Worm (Caenorhabditis elegans): Measurements from ENCODE around the gene str-66.

Gene str-66

ce11 chrV:3094351-3094750, 9.7 kb downstream of the str-66 start, which contains the start of gene cyp-33C9:
Gene cyp-33C9 (minus strand): TSS chrV:3094561.
- TF ChIP-seq elt-2 (tag; optimal IDR thresholded peaks at IDR 0.05) = peak; percentile 20
- peak; percentile 59 for TF ChIP-seq pha-4 (tag; optimal IDR thresholded peaks at IDR 0.05)
- no peak for TF ChIP-seq ceh-9 (tag; optimal IDR thresholded peaks at IDR 0.05)

ce11 chrV:3088768-3089167, 15.3 kb downstream of the str-66 start, which contains the start of gene acs-21:
Gene acs-21 (plus strand): TSS chrV:3089068.
- TF ChIP-seq nhr-77 (tag; optimal IDR thresholded peaks at IDR 0.05) (no peak), ama-1 (optimal IDR thresholded peaks at IDR 0.05) (no peak), egl-27 (tag; optimal IDR thresholded peaks at IDR 0.05) (no peak), ceh-28 (tag; optimal IDR thresholded peaks at IDR 0.05) (no peak), sea-2 (GFP tag; optimal IDR thresholded peaks at IDR 0.05) (no peak), unc-39 (tag; optimal IDR thresholded peaks at IDR 0.05) (no peak), zag-1 (tag; optimal IDR thresholded peaks at IDR 0.05) (no peak), unc-62 (GFP tag; optimal IDR thresholded peaks at IDR 0.05) (no peak), nhr-43 (tag; optimal IDR thresholded peaks at IDR 0.05; ENCODE audit: poor library complexity, severe bottlenecking) (no peak), ztf-11 (tag; optimal IDR thresholded peaks at IDR 0.05) (no peak), nhr-11 (tag; optimal IDR thresholded peaks at IDR 0.05) (no peak), daf-12 (tag; optimal IDR thresholded peaks at IDR 0.05) (no peak), mml-1 (tag; optimal IDR thresholded peaks at IDR 0.05) (no peak), elt-3 (tag; optimal IDR thresholded peaks at IDR 0.05) (no peak)

DNA sequence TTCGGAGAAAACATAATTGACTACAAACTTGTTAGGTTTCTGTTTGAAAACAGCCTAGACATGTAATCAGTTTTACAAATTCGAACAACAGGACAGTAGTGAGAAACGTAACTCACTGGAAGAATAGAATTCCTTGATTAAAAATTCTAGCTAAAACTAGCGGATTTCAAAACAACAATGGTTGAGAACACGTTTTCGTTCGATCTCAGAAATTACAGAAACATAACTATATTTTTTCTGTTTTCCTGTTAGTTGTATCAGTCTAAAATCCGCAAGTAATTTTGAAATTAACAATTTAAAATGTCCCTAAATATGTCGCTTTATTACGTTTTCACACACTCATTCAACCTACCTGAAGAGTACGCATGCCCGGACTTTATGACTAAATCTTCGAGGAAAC, 17.8 kb downstream of the str-66 start, which contains the start of gene srt-8:
Gene srt-8 (plus strand): TSS at position 301 of the 400 bp plus-strand sequence.
- TF ChIP-seq nhr-28 (tag; optimal IDR thresholded peaks at IDR 0.05) (no peak), pqm-1 (tag; optimal IDR thresholded peaks at IDR 0.05) (no peak), elt-2 (tag; optimal IDR thresholded peaks at IDR 0.05) (no peak), ceh-28 (tag; optimal IDR thresholded peaks at IDR 0.05) (no peak), nhr-67 (tag; optimal IDR thresholded peaks at IDR 0.05) (no peak), tbx-2 (tag; optimal IDR thresholded peaks at IDR 0.05) (no peak), skn-1 (tag; optimal IDR thresholded peaks at IDR 0.05) (no peak), elt-3 (tag; optimal IDR thresholded peaks at IDR 0.05) (no peak), hmg-11 (tag; optimal IDR thresholded peaks at IDR 0.05) (no peak), nhr-11 (tag; optimal IDR thresholded peaks at IDR 0.05) (no peak), nhr-25 (tag; optimal IDR thresholded peaks at IDR 0.05) (no peak), pha-4 (tag; optimal IDR thresholded peaks at IDR 0.05) (no peak), unc-62 (GFP tag; optimal IDR thresholded peaks at IDR 0.05) (no peak), nhr-12 (tag; optimal IDR thresholded peaks at IDR 0.05) (no peak), elt-1 (tag; optimal IDR thresholded peaks at IDR 0.05) (no peak), nhr-237 (tag; optimal IDR thresholded peaks at IDR 0.05) (no peak)

ce11 chrV:3081471-3081870, 22.6 kb downstream of the str-66 start, which contains the start of gene srt-7:
Gene srt-7 (plus strand): TSS chrV:3081771.
- TF ChIP-seq skn-1 (tag; optimal IDR thresholded peaks at IDR 0.05) (no peak), nhr-28 (tag; optimal IDR thresholded peaks at IDR 0.05) (no peak), jun-1 (tag; optimal IDR thresholded peaks at IDR 0.05) (no peak), ceh-28 (tag; optimal IDR thresholded peaks at IDR 0.05) (no peak), ZK546.5 (tag; optimal IDR thresholded peaks at IDR 0.05) (no peak), elt-3 (tag; optimal IDR thresholded peaks at IDR 0.05) (no peak), ceh-9 (tag; optimal IDR thresholded peaks at IDR 0.05) (no peak), sea-2 (GFP tag; optimal IDR thresholded peaks at IDR 0.05) (no peak), R02D3.7 (tag; optimal IDR thresholded peaks at IDR 0.05) (no peak), tbx-2 (tag; optimal IDR thresholded peaks at IDR 0.05) (no peak), unc-39 (tag; optimal IDR thresholded peaks at IDR 0.05) (no peak), egl-27 (tag; optimal IDR thresholded peaks at IDR 0.05) (no peak), elt-1 (tag; optimal IDR thresholded peaks at IDR 0.05) (no peak), nhr-237 (tag; optimal IDR thresholded peaks at IDR 0.05) (no peak), nhr-12 (tag; optimal IDR thresholded peaks at IDR 0.05) (no peak), snpc-4 (tag; optimal IDR thresholded peaks at IDR 0.05) (no peak), lin-15B (tag; optimal IDR thresholded peaks at IDR 0.05) (no peak), lsy-12 (tag; optimal IDR thresholded peaks at IDR 0.05) (no peak), mdl-1 (tag; optimal IDR thresholded peaks at IDR 0.05) (no peak), elt-2 (tag; optimal IDR thresholded peaks at IDR 0.05) (no peak)

- no peak for TF ChIP-seq pha-4 (tag; optimal IDR thresholded peaks at IDR 0.05)
- no peak for TF ChIP-seq nhr-77 (tag; optimal IDR thresholded peaks at IDR 0.05)
- no peak for TF ChIP-seq skn-1 (tag; optimal IDR thresholded peaks at IDR 0.05)
- no peak for TF ChIP-seq egl-27 (tag; optimal IDR thresholded peaks at IDR 0.05)
- no peak for TF ChIP-seq mdl-1 (tag; optimal IDR thresholded peaks at IDR 0.05)
- no peak for TF ChIP-seq nhr-12 (tag; optimal IDR thresholded peaks at IDR 0.05)
- no peak for TF ChIP-seq snpc-4 (tag; optimal IDR thresholded peaks at IDR 0.05)
- no peak for TF ChIP-seq fos-1 (tag; optimal IDR thresholded peaks at IDR 0.05)
- TF ChIP-seq fkh-2 (tag; optimal IDR thresholded peaks at IDR 0.05) = no peak
- no peak for TF ChIP-seq elt-2 (tag; optimal IDR thresholded peaks at IDR 0.05)
- TF ChIP-seq ceh-82 (tag; optimal IDR thresholded peaks at IDR 0.05) = no peak
- TF ChIP-seq tbx-2 (tag; optimal IDR thresholded peaks at IDR 0.05) = no peak
- TF ChIP-seq nhr-43 (tag; optimal IDR thresholded peaks at IDR 0.05; ENCODE audit: poor library complexity, severe bottlenecking) = no peak
- TF ChIP-seq ceh-9 (tag; optimal IDR thresholded peaks at IDR 0.05) = no peak
- TF ChIP-seq nhr-28 (tag; optimal IDR thresholded peaks at IDR 0.05) = no peak
- TF ChIP-seq ZK546.5 (tag; optimal IDR thresholded peaks at IDR 0.05) = no peak
- TF ChIP-seq unc-62 (GFP tag; optimal IDR thresholded peaks at IDR 0.05) = no peak
- TF ChIP-seq nfya-1 (tag; optimal IDR thresholded peaks at IDR 0.05; ENCODE audit: insufficient read depth) = no peak
- no peak for TF ChIP-seq jun-1 (tag; optimal IDR thresholded peaks at IDR 0.05)
Measured at ce11 chrV:3080792-3081191, 23.2 kb downstream of the str-66 start, which contains the start of gene srt-5. Gene srt-5 (minus strand): TSS chrV:3080892.

Data from whole organism, L3 larva.